Worm (Caenorhabditis elegans) whole organism, young adult: ENCODE results near the gene dkf-2.

Experiments used
- B0019.2 ChIP-seq: fragments of 200-800 bp; sonication (Bioruptor generic); conservative IDR thresholded peaks from 2 replicates; pipeline ENCODE4 v1.3.6; 2022; ENCODE audit warnings: missing genetic modification reagents, missing genetic modification characterization, missing compliant biosample characterization
- C17E4.6 ChIP-seq: fragments of 200-800 bp; sonication (Bioruptor generic); IDR thresholded peaks from 2 replicates; pipeline ENCODE4 v1.3.6; 2022; ENCODE audit warnings: missing genetic modification reagents, missing genetic modification characterization, missing compliant biosample characterization
- D2030.7 ChIP-seq: fragments of 200-800 bp; sonication (Bioruptor generic); IDR thresholded peaks from 2 replicates; pipeline ENCODE4 v1.3.6; 2022; ENCODE audit warnings: missing genetic modification reagents, missing genetic modification characterization, missing compliant biosample characterization
- F23B12.7 ChIP-seq: sonication (generic microtip); optimal IDR thresholded peaks from 2 replicates; lab custom pipeline; 2017; ENCODE audit warnings: missing genetic modification characterization, mild to moderate bottlenecking, missing compliant biosample characterization, antibody characterized with exemption, moderate library complexity; ENCODE audit not compliant: insufficient read depth
- F33H1.4 ChIP-seq: fragments of 200-800 bp; sonication (Bioruptor generic); IDR thresholded peaks from 2 replicates; pipeline ENCODE4 v1.3.6; 2022; ENCODE audit warnings: missing genetic modification reagents, missing genetic modification characterization, missing compliant biosample characterization
- F49E8.2 ChIP-seq: sonication (generic microtip); optimal IDR thresholded peaks from 3 replicates; lab custom pipeline; 2017; ENCODE audit warnings: missing genetic modification characterization, mild to moderate bottlenecking, missing compliant biosample characterization, antibody characterized with exemption, moderate library complexity; ENCODE audit not compliant: insufficient read depth
- F52B5.7 ChIP-seq: sonication (generic microtip); optimal IDR thresholded peaks from 2 replicates; lab custom pipeline; 2016; ENCODE audit warnings: mild to moderate bottlenecking, missing genetic modification characterization, missing compliant biosample characterization
- F57A8.1 ChIP-seq: fragments of 200-800 bp; sonication (Bioruptor generic); optimal IDR thresholded peaks from 2 replicates; lab custom pipeline; 2018; ENCODE audit warnings: mild to moderate bottlenecking, missing genetic modification characterization, moderate library complexity, missing compliant biosample characterization
- T07F8.4 ChIP-seq: sonication (generic microtip); optimal IDR thresholded peaks from 2 replicates; lab custom pipeline; 2016; ENCODE audit warnings: mild to moderate bottlenecking, missing genetic modification characterization, moderate library complexity, missing compliant biosample characterization
- T26A5.8 ChIP-seq: sonication (generic microtip); optimal IDR thresholded peaks from 2 replicates; lab custom pipeline; 2016; ENCODE audit warnings: missing genetic modification characterization, missing compliant biosample characterization
- ama-1 ChIP-seq, 3 experiments: fragments of 150-350 bp in 1 of 3; sonication (generic microtip) in 2 of 3; optimal IDR thresholded peaks; 2 replicates each; lab custom pipeline; 2014 to 2018; ENCODE audit warnings: missing biosample characterization in 2 of 3, missing genetic modification characterization in 2 of 3, missing genetic modification reagents in 2 of 3
- aptf-2 ChIP-seq: fragments of 200-800 bp; sonication (Bioruptor generic); conservative IDR thresholded peaks from 2 replicates; pipeline ENCODE4 v1.3.6; 2022; ENCODE audit warnings: missing genetic modification reagents, missing genetic modification characterization, missing compliant biosample characterization
- atf-7 ChIP-seq: sonication (generic microtip); optimal IDR thresholded peaks from 2 replicates; lab custom pipeline; 2017; ENCODE audit warnings: mild to moderate bottlenecking, missing genetic modification characterization, missing compliant biosample characterization
- attf-5 ChIP-seq: fragments of 200-800 bp; sonication (Bioruptor generic); optimal IDR thresholded peaks from 2 replicates; lab custom pipeline; 2018; ENCODE audit warnings: mild to moderate bottlenecking, missing genetic modification characterization, missing compliant biosample characterization
- attf-6 ChIP-seq: fragments of 200-800 bp; sonication (Bioruptor generic); IDR thresholded peaks from 2 replicates; pipeline ENCODE4 v1.3.6; 2022; ENCODE audit warnings: missing genetic modification reagents, missing genetic modification characterization, missing compliant biosample characterization
- ceh-100 ChIP-seq: fragments of 200-800 bp; sonication (Bioruptor generic); IDR thresholded peaks from 2 replicates; pipeline ENCODE4 v1.3.6; 2022; ENCODE audit warnings: missing genetic modification reagents, missing genetic modification characterization, missing compliant biosample characterization
- ceh-91 ChIP-seq: fragments of 200-800 bp; sonication (Bioruptor generic); IDR thresholded peaks from 2 replicates; pipeline ENCODE4 v1.3.6; 2022; ENCODE audit warnings: missing genetic modification reagents, missing genetic modification characterization, missing compliant biosample characterization
- chd-7 ChIP-seq: sonication (generic microtip); optimal IDR thresholded peaks from 2 replicates; lab custom pipeline; 2016; ENCODE audit warnings: mild to moderate bottlenecking, missing genetic modification characterization, moderate library complexity, missing compliant biosample characterization
- dox-1 ChIP-seq: fragments of 200-800 bp; sonication (Bioruptor generic); IDR thresholded peaks from 2 replicates; pipeline ENCODE4 v1.3.6; 2022; ENCODE audit warnings: missing genetic modification reagents, missing genetic modification characterization, missing compliant biosample characterization
- dpl-1 ChIP-seq: fragments of 150-350 bp; optimal IDR thresholded peaks from 2 replicates; lab custom pipeline; 2014; ENCODE audit warnings: missing biosample characterization, missing genetic modification reagents, missing genetic modification characterization
- efl-1 ChIP-seq: fragments of 150-350 bp; optimal IDR thresholded peaks from 2 replicates; lab custom pipeline; 2014; ENCODE audit warnings: missing biosample characterization, missing genetic modification reagents, missing genetic modification characterization
- egrh-3 ChIP-seq: fragments of 200-800 bp; sonication (Bioruptor generic); IDR thresholded peaks from 2 replicates; pipeline ENCODE4 v1.3.6; 2022; ENCODE audit warnings: missing genetic modification reagents, missing genetic modification characterization, missing compliant biosample characterization
- hrde-1 ChIP-seq: sonication (generic microtip); optimal IDR thresholded peaks from 2 replicates; lab custom pipeline; 2016; ENCODE audit warnings: missing genetic modification characterization, mild to moderate bottlenecking, missing compliant biosample characterization, moderate library complexity, missing genotype, missing genetic modification reagents, borderline replicate concordance
- hsf-1 ChIP-seq: fragments of 200-800 bp; sonication (Bioruptor generic); IDR thresholded peaks from 2 replicates; pipeline ENCODE4 v1.3.6; 2022; ENCODE audit warnings: missing genetic modification reagents, missing genetic modification characterization, missing compliant biosample characterization
- lag-1 ChIP-seq: fragments of 200-800 bp; sonication (Bioruptor generic); IDR thresholded peaks from 2 replicates; pipeline ENCODE4 v1.3.6; 2022; ENCODE audit warnings: missing genetic modification reagents, missing genetic modification characterization, missing compliant biosample characterization
- lin-35 ChIP-seq, 3 experiments: fragments of 150-350 bp in 2 of 3; sonication (generic microtip) in 1 of 3; optimal IDR thresholded peaks; 2 replicates each; lab custom pipeline; 2014 to 2018; ENCODE audit warnings: missing biosample characterization in 3 of 3, missing genetic modification characterization in 3 of 3, missing genetic modification reagents in 3 of 3
- lin-54 ChIP-seq: fragments of 200-800 bp; sonication (Bioruptor generic); optimal IDR thresholded peaks from 2 replicates; lab custom pipeline; 2018; ENCODE audit warnings: mild to moderate bottlenecking, missing genetic modification characterization, missing compliant biosample characterization
- lsl-1 ChIP-seq: fragments of 200-800 bp; sonication (Bioruptor generic); optimal IDR thresholded peaks from 2 replicates; lab custom pipeline; 2018; ENCODE audit warnings: mild to moderate bottlenecking, missing genetic modification characterization, moderate library complexity, missing compliant biosample characterization
- madf-6 ChIP-seq: fragments of 200-800 bp; sonication (Bioruptor generic); IDR thresholded peaks from 2 replicates; pipeline ENCODE4 v1.3.6; 2022; ENCODE audit warnings: missing genetic modification reagents, missing genetic modification characterization, missing compliant biosample characterization
- madf-8 ChIP-seq: fragments of 200-800 bp; sonication (Bioruptor generic); conservative IDR thresholded peaks from 2 replicates; pipeline ENCODE4 v1.3.6; 2022; ENCODE audit warnings: missing genetic modification reagents, missing genetic modification characterization, missing compliant biosample characterization
- mcd-1 ChIP-seq: fragments of 200-800 bp; sonication (Bioruptor generic); IDR thresholded peaks from 2 replicates; pipeline ENCODE4 v1.3.6; 2022; ENCODE audit warnings: missing genetic modification reagents, missing genetic modification characterization, missing compliant biosample characterization
- nfya-2 ChIP-seq: fragments of 200-800 bp; sonication (Bioruptor generic); IDR thresholded peaks from 2 replicates; pipeline ENCODE4 v1.3.6; 2022; ENCODE audit warnings: missing genetic modification reagents, missing genetic modification characterization, missing compliant biosample characterization
- nhr-179 ChIP-seq: sonication (generic microtip); optimal IDR thresholded peaks from 2 replicates; lab custom pipeline; 2016; ENCODE audit warnings: mild to moderate bottlenecking, missing genetic modification characterization, missing compliant biosample characterization
- snpc-1.1 ChIP-seq: sonication (generic microtip); optimal IDR thresholded peaks from 2 replicates; lab custom pipeline; 2017; ENCODE audit warnings: missing genetic modification characterization, mild to moderate bottlenecking, missing compliant biosample characterization, antibody characterized with exemption, moderate library complexity, missing genotype, missing genetic modification reagents; ENCODE audit not compliant: insufficient read depth
- somi-1 ChIP-seq: fragments of 200-800 bp; sonication (Bioruptor generic); optimal IDR thresholded peaks from 2 replicates; lab custom pipeline; 2018; ENCODE audit warnings: mild to moderate bottlenecking, missing genetic modification characterization, missing compliant biosample characterization
- unc-130 ChIP-seq: sonication (generic microtip); optimal IDR thresholded peaks from 2 replicates; lab custom pipeline; 2016; ENCODE audit warnings: missing genetic modification reagents, missing genetic modification characterization, missing compliant biosample characterization
- xnd-1 ChIP-seq: sonication (generic microtip); optimal IDR thresholded peaks from 2 replicates; lab custom pipeline; 2016; ENCODE audit warnings: missing genotype, missing genetic modification reagents, missing genetic modification characterization, missing compliant biosample characterization
- zfh-2 ChIP-seq: fragments of 200-800 bp; sonication (Bioruptor generic); conservative IDR thresholded peaks from 2 replicates; pipeline ENCODE4 v1.3.6; 2022; ENCODE audit warnings: missing genetic modification reagents, missing genetic modification characterization, missing compliant biosample characterization
- zim-3 ChIP-seq: sonication (generic microtip); optimal IDR thresholded peaks from 2 replicates; lab custom pipeline; 2017; ENCODE audit warnings: mild to moderate bottlenecking, missing genetic modification characterization, moderate library complexity, missing compliant biosample characterization
- ztf-18 ChIP-seq: sonication (generic microtip); optimal IDR thresholded peaks from 2 replicates; lab custom pipeline; 2016; ENCODE audit warnings: missing genotype, mild to moderate bottlenecking, missing genetic modification characterization, missing compliant biosample characterization
- ztf-26 ChIP-seq: sonication (generic microtip); optimal IDR thresholded peaks from 2 replicates; lab custom pipeline; 2017; ENCODE audit warnings: missing genetic modification characterization, missing compliant biosample characterization

dkf-2 gene

DNA sequence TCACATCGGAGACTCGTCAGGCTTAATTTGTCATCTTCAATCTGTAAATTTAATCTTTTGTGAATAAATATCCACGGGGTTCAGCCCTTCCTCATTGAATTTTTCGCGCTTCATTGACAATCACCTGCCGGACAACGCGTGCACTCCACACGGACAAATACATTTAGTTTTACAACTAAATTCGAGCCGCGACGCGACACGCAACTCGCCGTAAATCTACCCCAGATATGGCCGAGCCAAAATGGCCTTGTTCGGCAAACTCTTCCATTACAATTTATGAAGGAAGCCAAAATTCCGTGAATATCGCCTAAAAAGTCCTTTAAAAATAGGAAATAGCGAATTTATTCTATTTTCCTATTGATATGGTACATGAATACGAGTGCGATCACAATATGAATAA is 2.6 kb upstream of the dkf-2 start (continued):
- TF ChIP-seq attf-5 (GFP tag; lab: Kevin White, UChicago) (no peak), xnd-1 (tag; lab: Kevin White, UChicago) (peak; percentile 61), mcd-1 (GFP tag; lab: Robert Waterston, UW) (peak; percentile 34; the same call in 1 of the 2 replicates), ama-1 (optimal IDR thresholded peaks at IDR 0.05; lab: Kevin White, UChicago) (no peak), ama-1 (GFP tag; optimal IDR thresholded peaks at IDR 0.05; lab: Kevin White, UChicago) (no peak)
- TF ChIP-seq, all 124 proteins: peak for 38

DNA sequence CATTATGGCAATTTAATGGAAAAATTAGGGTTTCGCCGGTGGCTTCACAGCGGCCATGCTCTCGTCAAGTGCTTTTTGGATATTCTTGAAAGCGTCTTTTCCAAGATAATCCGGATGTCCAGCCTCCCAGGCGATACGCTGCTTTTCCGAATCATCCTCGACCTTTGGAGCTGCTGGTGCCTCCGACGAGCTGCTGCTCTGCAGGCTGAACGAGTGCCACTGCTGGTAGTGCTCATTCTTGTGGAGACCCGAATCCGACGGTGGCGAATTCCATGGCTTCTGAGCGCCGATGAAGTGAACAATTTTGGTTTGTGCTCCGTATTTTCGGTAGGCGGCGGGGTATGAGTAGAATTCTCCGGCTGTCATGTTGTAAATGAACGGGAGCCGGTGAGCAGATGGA is 2.2 kb upstream of the dkf-2 start:
- TF ChIP-seq nfya-2 (no peak), dox-1 (GFP tag; lab: Robert Waterston, UW) (0 out of 2 replicates have a peak, but pooled peaks have one; percentile 21), zfh-2 (peak; percentile 74), F57A8.1 (GFP tag; lab: Kevin White, UChicago) (no peak), B0019.2 (GFP tag; lab: Robert Waterston, UW) (no peak), lin-54 (no peak), mcd-1 (GFP tag; lab: Robert Waterston, UW) (no peak), atf-7 (no peak), F52B5.7 (tag; lab: Kevin White, UChicago) (no peak), chd-7 (tag; lab: Kevin White, UChicago) (no peak), unc-130 (GFP tag; lab: Kevin White, UChicago) (no peak), aptf-2 (GFP tag; lab: Robert Waterston, UW) (no peak), T07F8.4 (tag; lab: Kevin White, UChicago) (no peak), lag-1 (GFP tag; lab: Robert Waterston, UW) (no peak), egrh-3 (GFP tag; lab: Robert Waterston, UW) (peak; percentile 63; the same call in 1 of the 2 replicates), ztf-26 (tag; lab: Kevin White, UChicago) (no peak), efl-1 (GFP tag; lab: Kevin White, UChicago) (no peak), hrde-1 (tag; lab: Kevin White, UChicago) (no peak), zim-3 (tag; lab: Kevin White, UChicago) (no peak)

ce11 chrV:16746231-16746990 is 1.0 kb upstream of the dkf-2 start, which contains the start of gene gyg-2:
Gene gyg-2, minus strand, starts transcription at chrV:16746258.
- TF ChIP-seq F23B12.7 (tag; lab: Kevin White, UChicago) (no peak), ztf-18 (tag; lab: Kevin White, UChicago) (no peak), dpl-1 (GFP tag; lab: Kevin White, UChicago) (peak; percentile 55), lin-35 (GFP tag; optimal IDR thresholded peaks at IDR 0.05; lab: Kevin White, UChicago) (peak in 1 of 3 experiments; percentile 53), ceh-91 (GFP tag; lab: Robert Waterston, UW) (peak; percentile 66), lin-54 (peak; percentile 36), ceh-100 (peak; percentile 71), F33H1.4 (GFP tag; lab: Robert Waterston, UW) (peak; percentile 59), nhr-179 (tag; lab: Kevin White, UChicago) (no peak), somi-1 (GFP tag; lab: Kevin White, UChicago) (no peak), snpc-1.1 (tag; lab: Kevin White, UChicago) (peak; percentile 2), T26A5.8 (tag; lab: Kevin White, UChicago) (no peak), ama-1 (optimal IDR thresholded peaks at IDR 0.05; lab: Kevin White, UChicago) (no peak), ama-1 (GFP tag; optimal IDR thresholded peaks at IDR 0.05; lab: Kevin White, UChicago) (no peak), zim-3 (tag; lab: Kevin White, UChicago) (no peak), xnd-1 (tag; lab: Kevin White, UChicago) (peak; percentile 83), C17E4.6 (no peak), F49E8.2 (tag; lab: Kevin White, UChicago) (peak; percentile 22), madf-8 (GFP tag; lab: Robert Waterston, UW) (peak; percentile 90), lsl-1 (GFP tag; lab: Kevin White, UChicago) (peak; percentile 25), hsf-1 (GFP tag; lab: Robert Waterston, UW) (peak; percentile 62; the same call in 1 of the 2 replicates), attf-6 (peak; percentile 78), madf-6 (peak; percentile 97), efl-1 (GFP tag; lab: Kevin White, UChicago) (peak; percentile 86), D2030.7 (GFP tag; lab: Robert Waterston, UW) (peak; percentile 53; the same call in 1 of the 2 replicates)
- TF ChIP-seq, all 124 proteins: peak for 16
